Fruit fly (Drosophila melanogaster) whole organism, embryonic: ENCODE results near the gene Ser.

Experiments
- Bdp1 ChIP-seq: fragments of 200-800 bp; sonication (Bioruptor generic); optimal IDR thresholded peaks from 3 replicates; lab custom pipeline; 2016; ENCODE audit warnings: missing biosample characterization, missing genetic modification characterization
- Blimp-1 ChIP-seq: fragments of 200-800 bp; sonication (Bioruptor generic); optimal IDR thresholded peaks from 3 replicates; lab custom pipeline; 2018; ENCODE audit warnings: missing biosample characterization, missing genetic modification characterization, mild to moderate bottlenecking, moderate library complexity, missing genetic modification reagents
- BtbVII ChIP-seq: fragments of 200-800 bp; sonication (Bioruptor generic); optimal IDR thresholded peaks from 3 replicates; lab custom pipeline; 2017; ENCODE audit warnings: missing biosample characterization, mild to moderate bottlenecking, missing genetic modification characterization
- CG10543 ChIP-seq: fragments of 200-800 bp; sonication (Bioruptor generic); optimal IDR thresholded peaks from 3 replicates; lab custom pipeline; 2017; ENCODE audit warnings: missing biosample characterization, mild to moderate bottlenecking, missing genetic modification characterization, moderate library complexity
- CG11247 ChIP-seq: fragments of 200-800 bp; sonication (Bioruptor generic); IDR thresholded peaks from 2 replicates; pipeline ENCODE4 v1.3.6; 2022; ENCODE audit warnings: missing biosample characterization, missing genetic modification characterization
- CG11696 ChIP-seq: fragments of 200-800 bp; sonication (Bioruptor generic); IDR thresholded peaks from 2 replicates; pipeline ENCODE4 v1.3.6; 2022; ENCODE audit warnings: missing biosample characterization, missing genetic modification characterization
- CG12299 ChIP-seq: fragments of 200-800 bp; sonication (Bioruptor generic); optimal IDR thresholded peaks from 2 replicates; lab custom pipeline; 2018; ENCODE audit warnings: missing biosample characterization, mild to moderate bottlenecking, missing genetic modification characterization
- CG13123 ChIP-seq: fragments of 200-800 bp; sonication (Bioruptor generic); optimal IDR thresholded peaks from 2 replicates; lab custom pipeline; 2016; ENCODE audit warnings: missing biosample characterization, missing genetic modification characterization
- CG14667 ChIP-seq: fragments of 200-800 bp; sonication (Bioruptor generic); IDR thresholded peaks from 2 replicates; pipeline ENCODE4 v1.3.6; 2022; ENCODE audit warnings: missing biosample characterization, missing genetic modification characterization
- CG17612 ChIP-seq: fragments of 200-800 bp; sonication (Bioruptor generic); IDR thresholded peaks from 2 replicates; pipeline ENCODE4 v1.3.6; 2022; ENCODE audit warnings: missing biosample characterization, missing genetic modification characterization
- CG18619 ChIP-seq: fragments of 200-800 bp; sonication (Bioruptor generic); optimal IDR thresholded peaks from 3 replicates; lab custom pipeline; 2017; ENCODE audit warnings: missing biosample characterization, mild to moderate bottlenecking, missing genetic modification characterization
- CG2199 ChIP-seq: fragments of 200-800 bp; sonication (Bioruptor generic); IDR thresholded peaks from 3 replicates; pipeline ENCODE4 v1.3.6; 2022; ENCODE audit warnings: missing biosample characterization, missing genetic modification characterization
- CG2678 ChIP-seq: fragments of 200-800 bp; sonication (Bioruptor generic); optimal IDR thresholded peaks from 3 replicates; lab custom pipeline; 2019; ENCODE audit warnings: missing biosample characterization, mild to moderate bottlenecking, missing genetic modification characterization, moderate library complexity
- CG2889 ChIP-seq: fragments of 200-800 bp; sonication (Bioruptor generic); IDR thresholded peaks from 3 replicates; pipeline ENCODE4 v1.3.6; 2022; ENCODE audit warnings: missing biosample characterization, missing genetic modification characterization
- CG3163 ChIP-seq: fragments of 200-800 bp; sonication (Bioruptor generic); optimal IDR thresholded peaks from 3 replicates; lab custom pipeline; 2016; ENCODE audit warnings: missing biosample characterization, missing genetic modification characterization
- CG3995 ChIP-seq: fragments of 200-800 bp; sonication (Bioruptor generic); optimal IDR thresholded peaks from 3 replicates; lab custom pipeline; 2016; ENCODE audit warnings: missing biosample characterization, missing genetic modification characterization
- CG4328 ChIP-seq: fragments of 200-800 bp; sonication (Bioruptor generic); optimal IDR thresholded peaks from 3 replicates; lab custom pipeline; 2017; ENCODE audit warnings: missing biosample characterization, missing genetic modification reagents, missing genetic modification characterization
- CG6272 ChIP-seq: fragments of 200-800 bp; sonication (Bioruptor generic); IDR thresholded peaks from 2 replicates; pipeline ENCODE4 v1.3.6; 2022; ENCODE audit warnings: missing biosample characterization, missing genetic modification characterization
- CG6654 ChIP-seq: fragments of 200-800 bp; sonication (Bioruptor generic); optimal IDR thresholded peaks from 2 replicates; lab custom pipeline; 2017; ENCODE audit warnings: missing biosample characterization, mild to moderate bottlenecking, missing genetic modification characterization
- CG6683 ChIP-seq: fragments of 200-800 bp; sonication (Bioruptor generic); optimal IDR thresholded peaks from 2 replicates; lab custom pipeline; 2017; ENCODE audit warnings: missing biosample characterization, mild to moderate bottlenecking, missing genetic modification characterization, missing genetic modification reagents
- CG8290 ChIP-seq, 3 experiments: fragments of 200-800 bp; sonication (Bioruptor generic); optimal IDR thresholded peaks; 2 replicates each; lab custom pipeline; 2016 to 2019; ENCODE audit warnings: missing biosample characterization in 3 of 3, missing genetic modification characterization in 3 of 3, mild to moderate bottlenecking in 2 of 3, moderate library complexity in 1 of 3
- CG9609 ChIP-seq: fragments of 200-800 bp; sonication (Bioruptor generic); optimal IDR thresholded peaks from 3 replicates; lab custom pipeline; 2016; ENCODE audit warnings: missing biosample characterization, missing genetic modification characterization
- Deaf1 ChIP-seq: fragments of 200-800 bp; optimal IDR thresholded peaks from 3 replicates; lab custom pipeline; 2019; ENCODE audit warnings: missing biosample characterization, mild to moderate bottlenecking, missing genetic modification characterization, moderate library complexity
- HHEX ChIP-seq: fragments of 200-800 bp; sonication (Bioruptor generic); optimal IDR thresholded peaks from 3 replicates; lab custom pipeline; 2017; ENCODE audit warnings: missing biosample characterization, mild to moderate bottlenecking, missing genetic modification characterization, missing genetic modification reagents
- HLH4C ChIP-seq: fragments of 200-800 bp; sonication (Bioruptor generic); IDR thresholded peaks from 3 replicates; pipeline ENCODE4 v1.3.6; 2022; ENCODE audit warnings: missing biosample characterization, missing genetic modification characterization; ENCODE audit not compliant: partially characterized antibody
- Hand ChIP-seq: fragments of 200-800 bp; sonication (Bioruptor generic); optimal IDR thresholded peaks from 2 replicates; lab custom pipeline; 2017; ENCODE audit warnings: mild to moderate bottlenecking, missing biosample characterization, missing genetic modification reagents, missing genetic modification characterization
- Jarid2 ChIP-seq: fragments of 200-800 bp; sonication (Bioruptor generic); optimal IDR thresholded peaks from 3 replicates; lab custom pipeline; 2017; ENCODE audit warnings: mild to moderate bottlenecking, missing biosample characterization, missing genetic modification reagents, missing genetic modification characterization
- MTF-1 ChIP-seq: fragments of 200-800 bp; sonication (Bioruptor generic); optimal IDR thresholded peaks from 2 replicates; lab custom pipeline; 2018; ENCODE audit warnings: missing biosample characterization, mild to moderate bottlenecking, missing genetic modification characterization, borderline replicate concordance
- Myb ChIP-seq: fragments of 200-800 bp; sonication (Bioruptor generic); optimal IDR thresholded peaks from 2 replicates; lab custom pipeline; 2016; ENCODE audit warnings: missing biosample characterization, missing genetic modification characterization
- NC2α ChIP-seq: fragments of 200-800 bp; sonication (Bioruptor generic); optimal IDR thresholded peaks from 2 replicates; lab custom pipeline; 2016; ENCODE audit warnings: missing biosample characterization, missing genetic modification characterization
- Nf-YB ChIP-seq: fragments of 200-800 bp; sonication (Bioruptor generic); optimal IDR thresholded peaks from 3 replicates; lab custom pipeline; 2019; ENCODE audit warnings: missing biosample characterization, mild to moderate bottlenecking, missing genetic modification characterization, moderate library complexity
- Nf-YC ChIP-seq: fragments of 200-800 bp; optimal IDR thresholded peaks from 3 replicates; lab custom pipeline; 2019; ENCODE audit warnings: missing biosample characterization, mild to moderate bottlenecking, missing genetic modification characterization, moderate library complexity
- Ravus ChIP-seq: fragments of 200-800 bp; sonication (Bioruptor generic); IDR thresholded peaks from 2 replicates; pipeline ENCODE4 v1.3.6; 2022; ENCODE audit warnings: missing biosample characterization, missing genetic modification characterization
- Ssrp ChIP-seq: fragments of 200-800 bp; sonication (Bioruptor generic); optimal IDR thresholded peaks from 2 replicates; lab custom pipeline; 2018; ENCODE audit warnings: missing biosample characterization, mild to moderate bottlenecking, missing genetic modification characterization, moderate library complexity
- Trl ChIP-seq, 3 experiments: fragments of >200 bp in 2 of 3; fragments of 200-800 bp in 1 of 3; sonication (Bioruptor generic) in 1 of 3; optimal IDR thresholded peaks; 2 replicates in 1 of 3; 3 replicates in 2 of 3; lab custom pipeline; 2016 to 2017; ENCODE audit warnings: missing biosample characterization in 1 of 3, missing genetic modification characterization in 1 of 3
- ap ChIP-seq: fragments of 200-800 bp; sonication (Bioruptor generic); IDR thresholded peaks from 2 replicates; pipeline ENCODE4 v1.3.6; 2022; ENCODE audit warnings: missing biosample characterization, missing genetic modification characterization
- caup ChIP-seq: fragments of 200-800 bp; sonication (Bioruptor generic); optimal IDR thresholded peaks from 3 replicates; lab custom pipeline; 2017; ENCODE audit warnings: missing biosample characterization, mild to moderate bottlenecking, missing genetic modification characterization, moderate library complexity; ENCODE audit not compliant: severe bottlenecking
- chinmo ChIP-seq: fragments of 200-800 bp; sonication (Bioruptor generic); IDR thresholded peaks from 4 replicates; pipeline ENCODE4 v1.3.6; 2022; ENCODE audit warnings: missing biosample characterization, missing genetic modification characterization; ENCODE audit not compliant: partially characterized antibody
- dysf ChIP-seq: fragments of 200-800 bp; sonication (Bioruptor generic); IDR thresholded peaks from 3 replicates; pipeline ENCODE4 v1.3.6; 2022; ENCODE audit warnings: missing biosample characterization, missing genetic modification characterization
- gro ChIP-seq: fragments of 200-800 bp; sonication (Bioruptor generic); optimal IDR thresholded peaks from 2 replicates; lab custom pipeline; 2016; ENCODE audit warnings: missing biosample characterization, missing genetic modification characterization
- gsb-n ChIP-seq: fragments of 200-800 bp; sonication (Bioruptor generic); optimal IDR thresholded peaks from 3 replicates; lab custom pipeline; 2018; ENCODE audit warnings: missing biosample characterization, mild to moderate bottlenecking, missing genetic modification characterization
- ranshi ChIP-seq: fragments of 200-800 bp; sonication (Bioruptor generic); IDR thresholded peaks from 2 replicates; pipeline ENCODE4 v1.3.6; 2022; ENCODE audit warnings: missing biosample characterization, missing genetic modification characterization
- sd ChIP-seq: fragments of 200-800 bp; sonication (Bioruptor generic); optimal IDR thresholded peaks from 3 replicates; lab custom pipeline; 2018; ENCODE audit warnings: missing biosample characterization, mild to moderate bottlenecking, missing genetic modification characterization, moderate library complexity
- shn ChIP-seq: fragments of 200-800 bp; sonication (Bioruptor generic); optimal IDR thresholded peaks from 3 replicates; lab custom pipeline; 2016; ENCODE audit warnings: missing biosample characterization, missing genetic modification characterization
- stc ChIP-seq: fragments of 200-800 bp; sonication (Bioruptor generic); IDR thresholded peaks from 2 replicates; pipeline ENCODE4 v1.3.6; 2022; ENCODE audit warnings: missing biosample characterization, missing genetic modification characterization
- tio ChIP-seq: fragments of 200-800 bp; sonication (Bioruptor generic); optimal IDR thresholded peaks from 2 replicates; lab custom pipeline; 2017; ENCODE audit warnings: missing biosample characterization, missing genetic modification characterization, inconsistent platforms
- tll ChIP-seq, 2 experiments: fragments of 200-800 bp in 1 of 2; fragments of >200 bp in 1 of 2; sonication (Bioruptor generic) in 1 of 2; optimal IDR thresholded peaks; 2 replicates each; lab custom pipeline; 2017 to 2019; ENCODE audit warnings: missing biosample characterization in 2 of 2, missing genetic modification characterization in 2 of 2, mild to moderate bottlenecking in 1 of 2, moderate library complexity in 1 of 2

Gene Ser

DNA sequence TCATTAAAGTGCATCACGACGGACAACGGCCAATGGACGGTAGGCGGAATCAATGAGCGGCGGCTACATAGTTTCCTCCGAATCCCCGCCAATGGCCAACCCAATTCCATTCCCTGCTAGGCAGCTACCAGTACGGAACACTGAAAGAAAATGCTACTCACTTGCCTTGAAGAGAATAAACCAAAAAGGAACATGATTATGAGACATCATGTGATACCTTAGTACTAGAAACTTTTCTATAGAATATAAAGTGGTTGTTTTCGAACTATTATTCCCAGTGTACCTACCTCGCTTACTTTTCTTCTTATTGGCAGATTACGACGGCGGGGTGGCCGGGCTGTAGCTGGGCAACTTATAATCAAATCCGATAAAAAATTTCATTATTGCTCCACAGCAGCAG lies 30.7 kb upstream of the Ser start (continued):
- no peak for TF ChIP-seq Blimp-1 (GFP tag; lab: Kevin White, UChicago)
- TF ChIP-seq CG8290 (GFP tag; optimal IDR thresholded peaks at IDR 0.05; lab: Kevin White, UChicago) = no peak
- TF ChIP-seq CG8290 (tag; optimal IDR thresholded peaks at IDR 0.05; lab: Kevin White, UChicago) = no peak
- TF ChIP-seq CG18619 (GFP tag; lab: Kevin White, UChicago) = no peak
- no peak for TF ChIP-seq sd (tag; lab: Kevin White, UChicago)
- TF ChIP-seq HLH4C (GFP tag; lab: Robert Waterston, UW) = no peak
- TF ChIP-seq CG11696 (GFP tag; lab: Robert Waterston, UW) = no peak
- no peak for TF ChIP-seq Bdp1
- no peak for TF ChIP-seq CG11247 (GFP tag; lab: Robert Waterston, UW)

DNA sequence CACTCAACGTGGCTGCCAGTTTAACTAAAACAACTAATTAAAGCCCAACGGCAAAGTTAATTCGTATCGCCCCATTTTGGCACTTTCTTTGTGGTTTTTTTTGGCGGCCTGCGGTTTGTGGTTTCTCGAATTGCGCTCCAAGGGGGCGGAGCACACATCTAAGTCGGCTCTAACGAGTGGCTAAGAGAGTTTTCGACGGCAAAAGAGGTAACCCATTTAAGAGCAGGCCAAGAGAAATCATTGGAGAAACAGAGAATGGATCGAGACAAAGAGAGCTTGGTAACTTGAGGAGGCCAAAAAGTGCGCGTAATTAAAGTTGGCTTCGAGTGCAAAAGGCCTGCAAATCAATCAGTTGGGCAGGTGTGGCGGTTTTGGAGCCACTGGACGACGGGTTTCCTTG lies 28.9 kb upstream of the Ser start:
- TF ChIP-seq CG12299 (tag; lab: Kevin White, UChicago) (no peak), Myb (GFP tag; lab: Kevin White, UChicago) (no peak), CG3163 (peak; percentile 88), CG9609 (GFP tag; lab: Kevin White, UChicago) (no peak), CG14667 (GFP tag; lab: Robert Waterston, UW) (no peak), CG10543 (no peak), dysf (GFP tag; lab: Robert Waterston, UW) (no peak), gro (GFP tag; lab: Kevin White, UChicago) (no peak), MTF-1 (GFP tag; lab: Kevin White, UChicago) (no peak), Nf-YB (peak; percentile 60), shn (GFP tag; lab: Kevin White, UChicago) (no peak), Ssrp (tag; lab: Kevin White, UChicago) (no peak), CG2199 (GFP tag; lab: Robert Waterston, UW) (no peak), CG2889 (GFP tag; lab: Robert Waterston, UW) (no peak), Bdp1 (no peak), Ravus (GFP tag; lab: Robert Waterston, UW) (no peak), CG2678 (tag; lab: Kevin White, UChicago) (no peak), BtbVII (GFP tag; lab: Kevin White, UChicago) (no peak), CG3995 (no peak), CG6683 (GFP tag; lab: Kevin White, UChicago) (no peak), tll (GFP tag; optimal IDR thresholded peaks at IDR 0.05; lab: Kevin White, UChicago) (no peak), gsb-n (tag; lab: Kevin White, UChicago) (no peak), CG4328 (GFP tag; lab: Kevin White, UChicago) (no peak), CG6654 (GFP tag; lab: Kevin White, UChicago) (peak; percentile 65), stc (GFP tag; lab: Robert Waterston, UW) (no peak), CG17612 (GFP tag; lab: Robert Waterston, UW) (no peak), Jarid2 (no peak), CG8290 (GFP tag; optimal IDR thresholded peaks at IDR 0.05; lab: Kevin White, UChicago) (no peak), CG8290 (tag; optimal IDR thresholded peaks at IDR 0.05; lab: Kevin White, UChicago) (no peak), chinmo (0 out of 4 replicates have a peak, but pooled peaks have one; percentile 19), tio (GFP tag; lab: Kevin White, UChicago) (no peak), CG6272 (no peak), ap (no peak), Deaf1 (tag; lab: Kevin White, UChicago) (peak; percentile 19), sd (tag; lab: Kevin White, UChicago) (no peak), caup (no peak), NC2α (GFP tag; lab: Kevin White, UChicago) (no peak), CG13123 (GFP tag; lab: Kevin White, UChicago) (no peak), Trl (optimal IDR thresholded peaks at IDR 0.05; lab: Kevin White, UChicago) (peak; percentile 49 to 60), Trl (GFP tag; optimal IDR thresholded peaks at IDR 0.05; lab: Kevin White, UChicago) (no peak), Hand (GFP tag; lab: Kevin White, UChicago) (no peak), Nf-YC (tag; lab: Kevin White, UChicago) (peak; percentile 69), ranshi (GFP tag; lab: Robert Waterston, UW) (no peak), HHEX (GFP tag; lab: Kevin White, UChicago) (no peak)
